Worm (Caenorhabditis elegans): ENCODE results near the gene T05C12.11.

- TF ChIP-seq hmg-1.2 (GFP tag; IDR thresholded peaks at IDR 0.05) (0 out of 2 replicates have a peak, but pooled peaks have one; percentile 10), pha-4 (tag; optimal IDR thresholded peaks at IDR 0.05) (no peak), T26A5.8 (tag; optimal IDR thresholded peaks at IDR 0.05) (no peak), ceh-27 (GFP tag; optimal IDR thresholded peaks at IDR 0.05) (peak; percentile 25), hrde-1 (tag; optimal IDR thresholded peaks at IDR 0.05; ENCODE audit: borderline replicate concordance) (no peak), dpff-1 (tag; optimal IDR thresholded peaks at IDR 0.05) (no peak), nfya-2 (GFP tag; IDR thresholded peaks at IDR 0.05) (no peak), snpc-4 (GFP tag; optimal IDR thresholded peaks at IDR 0.05) (no peak), snpc-4 (tag; optimal IDR thresholded peaks at IDR 0.05) (no peak), nhr-90 (tag; optimal IDR thresholded peaks at IDR 0.05) (no peak), F39B2.1 (GFP tag; IDR thresholded peaks at IDR 0.05) (no peak)
Observed at ce11 chrII:8128273-8129039, 41.8 kb downstream of the T05C12.11 start.
